Worm (Caenorhabditis elegans) whole organism, L4 larva: ENCODE measurements around the gene btbd-10.
"Not testable (repeated sequence)": the region's sequence is repeated elsewhere in the genome, so short reads cannot be mapped to it uniquely, and the experiment has no call there.

ENCODE experiments used
- F26F4.8 ChIP-seq: fragments of 200-800 bp; sonication (Bioruptor generic); conservative IDR thresholded peaks from 2 replicates; pipeline ENCODE4 v1.3.6; 2022; ENCODE audit warnings: missing genetic modification characterization, missing compliant biosample characterization
- F37D6.2 ChIP-seq: sonication (generic microtip); optimal IDR thresholded peaks from 2 replicates; lab custom pipeline; 2016; ENCODE audit warnings: mild to moderate bottlenecking, missing genetic modification characterization, missing compliant biosample characterization
- F44E2.7 ChIP-seq: fragments of 200-800 bp; sonication (Bioruptor generic); IDR thresholded peaks from 2 replicates; pipeline ENCODE4 v2.1.2; 2022; ENCODE audit warnings: missing genetic modification characterization, missing compliant biosample characterization
- F49E8.2 ChIP-seq: sonication (generic microtip); optimal IDR thresholded peaks from 2 replicates; lab custom pipeline; 2016; ENCODE audit warnings: missing compliant biosample characterization, mild to moderate bottlenecking, missing genetic modification characterization, borderline replicate concordance
- R02D3.7 ChIP-seq: fragments of 150-350 bp; sonication (generic microtip); optimal IDR thresholded peaks from 3 replicates; lab custom pipeline; 2014; ENCODE audit warnings: missing biosample characterization, missing genetic modification characterization
- T20F7.1 ChIP-seq: fragments of 200-800 bp; sonication (Bioruptor generic); optimal IDR thresholded peaks from 2 replicates; lab custom pipeline; 2018; ENCODE audit warnings: mild to moderate bottlenecking, missing genetic modification characterization, missing compliant biosample characterization
- Y105C5A.15 ChIP-seq: fragments of 200-800 bp; sonication (Bioruptor generic); IDR thresholded peaks from 2 replicates; pipeline ENCODE4 v1.3.6; 2022; ENCODE audit warnings: missing genetic modification characterization, missing compliant biosample characterization
- Y48G9A.11 ChIP-seq: fragments of 200-800 bp; sonication (Bioruptor generic); IDR thresholded peaks from 2 replicates; pipeline ENCODE4 v1.3.6; 2022; ENCODE audit warnings: missing genetic modification reagents, missing genetic modification characterization, missing compliant biosample characterization
- aha-1 ChIP-seq: fragments of 150-350 bp; peaks from one replicate; lab custom pipeline; 2014; ENCODE audit warnings: missing biosample characterization, missing genetic modification characterization
- aly-2 ChIP-seq: sonication (generic microtip); optimal IDR thresholded peaks from 2 replicates; lab custom pipeline; 2018; ENCODE audit warnings: missing biosample characterization, missing genetic modification characterization
- ama-1 ChIP-seq: fragments of 150-350 bp; optimal IDR thresholded peaks from 2 replicates; lab custom pipeline; 2014; ENCODE audit warnings: inconsistent platforms, mixed read lengths
- ceh-20 ChIP-seq: fragments of 200-800 bp; sonication (Bioruptor generic); IDR thresholded peaks from 2 replicates; pipeline ENCODE4 v1.3.6; 2022; ENCODE audit warnings: missing genetic modification reagents, missing genetic modification characterization, missing compliant biosample characterization
- ceh-44 ChIP-seq: fragments of 200-800 bp; sonication (Bioruptor generic); IDR thresholded peaks from 2 replicates; pipeline ENCODE4 v1.3.6; 2022; ENCODE audit warnings: missing genetic modification reagents, missing genetic modification characterization, missing compliant biosample characterization
- ceh-82 ChIP-seq: sonication (generic microtip); optimal IDR thresholded peaks from 2 replicates; lab custom pipeline; 2017; ENCODE audit warnings: missing biosample characterization, missing genetic modification characterization
- daf-16 ChIP-seq, 3 experiments: sonication (generic microtip); optimal IDR thresholded peaks; 2 replicates each; lab custom pipeline; 2016 to 2017; ENCODE audit warnings: missing genetic modification characterization in 3 of 3, missing genetic modification reagents in 3 of 3, mild to moderate bottlenecking in 2 of 3, missing compliant biosample characterization in 2 of 3, missing biosample characterization in 1 of 3, moderate library complexity in 1 of 3
- dmd-8 ChIP-seq: fragments of 200-800 bp; sonication (Bioruptor generic); IDR thresholded peaks from 2 replicates; pipeline ENCODE4 v1.3.6; 2022; ENCODE audit warnings: missing genetic modification characterization, missing compliant biosample characterization
- dpl-1 ChIP-seq: fragments of 150-350 bp; optimal IDR thresholded peaks from 2 replicates; lab custom pipeline; 2014; ENCODE audit warnings: missing biosample characterization, missing genetic modification reagents, missing genetic modification characterization
- egl-43 ChIP-seq: fragments of 200-800 bp; sonication (Bioruptor generic); IDR thresholded peaks from 2 replicates; pipeline ENCODE4 v1.3.6; 2022; ENCODE audit warnings: missing genetic modification reagents, missing genetic modification characterization, missing compliant biosample characterization
- hif-1 ChIP-seq, 2 experiments: sonication (generic microtip); optimal IDR thresholded peaks; 2 replicates each; lab custom pipeline; 2016 to 2017; ENCODE audit warnings: missing compliant biosample characterization in 2 of 2, missing genetic modification characterization in 2 of 2, missing genetic modification reagents in 2 of 2, missing genotype in 2 of 2, mild to moderate bottlenecking in 1 of 2
- hlh-11 ChIP-seq: fragments of 200-800 bp; sonication (Bioruptor generic); optimal IDR thresholded peaks from 2 replicates; lab custom pipeline; 2018; ENCODE audit warnings: mild to moderate bottlenecking, missing genetic modification characterization, missing compliant biosample characterization
- hlh-30 ChIP-seq: sonication (generic microtip); optimal IDR thresholded peaks from 2 replicates; lab custom pipeline; 2017; ENCODE audit warnings: antibody characterized with exemption, mild to moderate bottlenecking, missing genetic modification characterization, missing compliant biosample characterization; ENCODE audit not compliant: insufficient read depth
- jun-1 ChIP-seq: fragments of 150-350 bp; optimal IDR thresholded peaks from 2 replicates; lab custom pipeline; 2014; ENCODE audit warnings: missing biosample characterization, missing genetic modification reagents, missing genetic modification characterization
- lim-7 ChIP-seq: fragments of 200-800 bp; sonication (Bioruptor generic); IDR thresholded peaks from 2 replicates; pipeline ENCODE4 v1.3.6; 2022; ENCODE audit warnings: missing genetic modification characterization, missing compliant biosample characterization
- lin-38 ChIP-seq: fragments of 200-800 bp; sonication (Bioruptor generic); IDR thresholded peaks from 2 replicates; pipeline ENCODE4 v1.3.6; 2022; ENCODE audit warnings: missing genetic modification reagents, missing genetic modification characterization, missing compliant biosample characterization
- lin-39 ChIP-seq: fragments of 150-350 bp; optimal IDR thresholded peaks from 2 replicates; lab custom pipeline; 2014; ENCODE audit warnings: missing biosample characterization, missing genetic modification reagents, missing genetic modification characterization
- lsy-2 ChIP-seq, 2 experiments: fragments of 150-350 bp in 1 of 2; sonication (generic microtip) in 1 of 2; optimal IDR thresholded peaks; 2 replicates each; lab custom pipeline; 2014 to 2017; ENCODE audit warnings: missing biosample characterization in 2 of 2, missing genetic modification characterization in 2 of 2
- mdl-1 ChIP-seq, 2 experiments: fragments of 150-350 bp in 1 of 2; sonication (generic microtip) in 1 of 2; optimal IDR thresholded peaks; 2 replicates each; lab custom pipeline; 2014 to 2017; ENCODE audit warnings: missing biosample characterization in 2 of 2, missing genetic modification characterization in 2 of 2
- nhr-10 ChIP-seq: fragments of 150-350 bp; optimal IDR thresholded peaks from 2 replicates; lab custom pipeline; 2014; ENCODE audit warnings: missing biosample characterization, missing genetic modification characterization
- nhr-25 ChIP-seq: sonication (generic microtip); optimal IDR thresholded peaks from 2 replicates; lab custom pipeline; 2017; ENCODE audit warnings: missing genetic modification characterization, mild to moderate bottlenecking, missing compliant biosample characterization, antibody characterized with exemption, moderate library complexity, borderline replicate concordance; ENCODE audit not compliant: insufficient read depth
- nhr-28 ChIP-seq: fragments of 150-350 bp; optimal IDR thresholded peaks from 2 replicates; lab custom pipeline; 2014; ENCODE audit warnings: missing biosample characterization, missing genetic modification characterization
- nhr-41 ChIP-seq: fragments of 200-800 bp; sonication (Bioruptor generic); IDR thresholded peaks from 2 replicates; pipeline ENCODE4 v1.3.6; 2022; ENCODE audit warnings: missing genetic modification reagents, missing genetic modification characterization, missing compliant biosample characterization
- nhr-42 ChIP-seq: fragments of 200-800 bp; sonication (Bioruptor generic); IDR thresholded peaks from 2 replicates; pipeline ENCODE4 v1.3.6; 2022; ENCODE audit warnings: missing genetic modification characterization, missing compliant biosample characterization
- php-3 ChIP-seq: fragments of 200-800 bp; sonication (Bioruptor generic); IDR thresholded peaks from 2 replicates; pipeline ENCODE4 v1.3.6; 2022; ENCODE audit warnings: missing genetic modification reagents, missing genetic modification characterization, missing compliant biosample characterization
- pqm-1 ChIP-seq: sonication (generic microtip); optimal IDR thresholded peaks from 2 replicates; lab custom pipeline; 2017; ENCODE audit warnings: missing biosample characterization, missing genetic modification characterization
- saeg-2 ChIP-seq: fragments of 200-800 bp; sonication (Bioruptor generic); IDR thresholded peaks from 2 replicates; pipeline ENCODE4 v1.3.6; 2022; ENCODE audit warnings: missing genetic modification reagents, missing genetic modification characterization, missing compliant biosample characterization
- skn-1 ChIP-seq: fragments of 150-350 bp; optimal IDR thresholded peaks from 2 replicates; lab custom pipeline; 2014; ENCODE audit warnings: missing biosample characterization, missing genetic modification characterization
- unc-62 ChIP-seq, 3 experiments: fragments of 150-350 bp in 1 of 3; sonication (generic microtip); optimal IDR thresholded peaks in 2 of 3; peaks in 1 of 3; 1 replicate in 1 of 3; 2 replicates in 2 of 3; lab custom pipeline; 2014 to 2017; ENCODE audit warnings: missing biosample characterization in 3 of 3, missing genetic modification characterization in 3 of 3, missing genetic modification reagents in 3 of 3, missing genotype in 1 of 3
- zfp-2 ChIP-seq: sonication (generic microtip); optimal IDR thresholded peaks from 2 replicates; lab custom pipeline; 2016; ENCODE audit warnings: mild to moderate bottlenecking, missing genetic modification characterization, missing compliant biosample characterization

btbd-10 gene

DNA sequence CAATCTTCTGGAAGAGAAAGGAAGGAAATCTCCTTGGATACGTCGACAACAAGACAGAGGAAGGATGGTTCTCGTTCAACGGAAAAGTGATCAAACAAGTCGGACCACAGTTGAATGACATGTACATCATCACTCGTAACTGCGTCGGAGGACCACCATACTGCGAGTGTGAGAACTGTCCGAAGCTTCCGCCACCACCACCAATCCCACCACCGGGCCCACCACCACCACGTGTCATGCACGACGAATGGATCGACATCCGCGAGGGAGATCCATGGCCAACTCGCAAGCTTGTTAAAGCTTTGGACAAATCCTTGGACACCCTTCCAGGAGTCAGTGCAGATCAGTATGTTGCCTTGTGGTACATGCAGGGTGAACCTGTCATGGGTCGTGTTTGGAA lies 26.5 kb downstream of the btbd-10 start:
- no peak for TF ChIP-seq lim-7
- TF ChIP-seq saeg-2, result no peak
- TF ChIP-seq unc-62 (GFP tag; optimal IDR thresholded peaks at IDR 0.05 in 1 of 2; lab: Kevin White, UChicago), result peak in 1 of 2 experiments; percentile 91
- TF ChIP-seq unc-62 (tag; optimal IDR thresholded peaks at IDR 0.05; lab: Kevin White, UChicago), result no peak
- no peak for TF ChIP-seq Y105C5A.15 (GFP tag; lab: Robert Waterston, UW)
- no peak for TF ChIP-seq Y48G9A.11 (GFP tag; lab: Robert Waterston, UW)

DNA sequence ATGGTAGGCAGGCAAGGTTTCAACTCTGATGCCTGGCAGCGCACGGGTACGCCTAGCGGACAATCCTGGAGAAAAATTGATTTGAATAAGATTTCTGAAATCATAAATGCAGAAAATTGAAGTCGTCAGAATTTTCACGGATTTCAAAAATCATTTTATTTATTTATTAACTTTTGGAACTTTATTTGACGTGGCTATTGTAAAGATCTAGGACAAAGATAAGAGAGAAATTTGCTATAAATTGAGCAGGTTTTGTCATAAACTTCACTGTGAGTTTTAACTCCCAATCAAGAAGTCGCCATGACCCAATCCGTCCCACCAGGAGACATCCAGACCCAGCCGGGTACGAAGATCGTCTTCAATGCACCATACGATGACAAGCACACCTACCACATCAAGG lies 27.9 kb downstream of the btbd-10 start, which contains the start of gene msp-152:
Gene msp-152, plus strand, starts transcription at position 301 of the 400 bp plus-strand sequence.
- not testable (repeated sequence) for TF ChIP-seq R02D3.7 (tag; lab: Kevin White, UChicago); nhr-41; F49E8.2 (tag; lab: Kevin White, UChicago)

DNA sequence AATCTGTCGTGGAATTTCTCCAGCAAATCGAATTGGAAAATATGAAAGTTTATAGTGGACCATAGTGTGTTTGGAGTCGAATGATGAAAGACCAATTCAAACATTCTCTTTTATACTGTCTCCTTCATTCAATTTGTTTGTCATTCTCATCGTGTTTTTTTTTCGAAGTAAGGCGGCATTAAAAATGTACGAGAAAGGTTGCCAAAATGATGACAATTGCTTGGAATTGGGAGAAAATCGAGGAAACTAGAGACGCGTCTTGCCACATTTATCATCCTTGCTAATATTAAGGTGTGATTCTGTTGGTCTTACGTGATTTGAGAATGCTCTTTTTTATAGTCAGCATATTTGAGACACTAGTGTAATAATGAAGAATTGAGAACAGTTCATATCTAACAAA lies 30.1 kb downstream of the btbd-10 start, which contains the start of gene gst-30:
Gene gst-30, minus strand, starts transcription at position 101 of the 400 bp plus-strand sequence.
- TF ChIP-seq egl-43 (GFP tag; lab: Robert Waterston, UW) (no peak), F37D6.2 (no peak), mdl-1 (tag; optimal IDR thresholded peaks at IDR 0.05; lab: Kevin White, UChicago) (no peak), lin-39 (no peak), F26F4.8 (GFP tag; lab: Robert Waterston, UW) (no peak), ceh-44 (no peak), skn-1 (no peak), dmd-8 (GFP tag; lab: Robert Waterston, UW) (no peak)

DNA sequence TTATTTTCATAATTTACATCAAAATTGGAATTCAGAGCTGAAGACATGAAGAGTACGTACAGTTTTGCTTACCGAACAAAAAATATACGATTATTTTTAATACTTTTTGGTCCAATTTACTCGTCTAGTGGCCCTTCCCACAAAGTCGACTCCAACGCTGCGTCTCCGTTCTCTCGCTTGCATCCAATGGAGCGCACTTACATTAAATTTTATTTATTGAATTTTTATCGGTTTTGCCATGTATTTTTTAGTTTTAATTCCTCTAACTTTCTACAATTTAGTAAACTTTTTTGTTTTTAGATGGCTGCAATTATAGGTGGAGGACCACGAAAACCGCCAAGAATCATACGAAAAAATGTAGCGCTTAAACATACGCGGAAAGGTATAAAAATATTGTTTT lies 30.7 kb downstream of the btbd-10 start, which contains the start of gene ZK546.5:
Gene ZK546.5, plus strand, starts transcription at position 301 of the 400 bp plus-strand sequence.
- TF ChIP-seq aly-2 (tag; lab: Kevin White, UChicago), result no peak
- TF ChIP-seq aha-1, result peak; percentile 24
- TF ChIP-seq lin-38 (GFP tag; lab: Robert Waterston, UW), result peak; percentile 60

DNA sequence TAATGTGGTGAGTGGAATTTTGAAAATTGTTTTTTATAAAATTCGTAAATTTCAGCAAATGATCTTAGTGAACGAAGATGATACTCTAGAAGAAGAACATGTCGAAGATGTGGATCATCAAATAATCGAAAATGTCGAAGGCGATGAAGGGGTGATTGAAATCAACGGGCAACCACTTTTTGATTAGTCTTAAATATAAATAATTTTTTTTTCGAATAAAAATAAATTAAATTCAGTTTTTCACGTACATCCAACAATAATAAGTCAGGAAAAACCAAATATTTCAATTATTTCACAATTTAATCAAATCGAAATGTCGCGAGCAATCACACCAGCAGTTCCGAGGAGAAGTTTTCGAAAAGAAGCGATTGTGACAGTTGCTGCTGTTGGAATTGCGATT lies 32.9 kb downstream of the btbd-10 start, which contains the start of gene ZK546.4:
Gene ZK546.4, plus strand, starts transcription at position 301 of the 400 bp plus-strand sequence.
- TF ChIP-seq Y105C5A.15 (GFP tag; lab: Robert Waterston, UW), result no peak

DNA sequence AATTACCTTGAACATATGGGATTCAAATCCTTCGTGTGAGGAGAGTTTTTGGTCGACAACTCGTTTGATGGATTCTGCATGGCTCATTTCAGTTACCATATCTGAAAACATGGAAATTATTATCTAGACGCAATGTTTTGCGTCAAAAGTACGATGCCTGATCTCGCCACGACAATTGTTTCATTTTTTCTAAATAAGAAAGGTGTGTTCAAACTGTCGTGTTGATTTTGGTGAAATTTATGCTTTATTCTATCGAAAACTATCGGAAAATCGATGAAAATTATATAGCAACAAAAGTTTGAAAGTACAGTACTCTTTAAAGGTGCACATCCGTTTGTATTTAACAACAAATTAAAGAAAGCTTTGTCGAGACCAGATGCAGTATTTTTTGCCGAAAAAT lies 36.2 kb downstream of the btbd-10 start, which contains the start of gene cblc-1:
Gene cblc-1, minus strand, starts transcription at position 101 of the 400 bp plus-strand sequence.
- TF ChIP-seq jun-1 (tag; lab: Kevin White, UChicago) (no peak), nhr-42 (no peak), nhr-25 (no peak)

DNA sequence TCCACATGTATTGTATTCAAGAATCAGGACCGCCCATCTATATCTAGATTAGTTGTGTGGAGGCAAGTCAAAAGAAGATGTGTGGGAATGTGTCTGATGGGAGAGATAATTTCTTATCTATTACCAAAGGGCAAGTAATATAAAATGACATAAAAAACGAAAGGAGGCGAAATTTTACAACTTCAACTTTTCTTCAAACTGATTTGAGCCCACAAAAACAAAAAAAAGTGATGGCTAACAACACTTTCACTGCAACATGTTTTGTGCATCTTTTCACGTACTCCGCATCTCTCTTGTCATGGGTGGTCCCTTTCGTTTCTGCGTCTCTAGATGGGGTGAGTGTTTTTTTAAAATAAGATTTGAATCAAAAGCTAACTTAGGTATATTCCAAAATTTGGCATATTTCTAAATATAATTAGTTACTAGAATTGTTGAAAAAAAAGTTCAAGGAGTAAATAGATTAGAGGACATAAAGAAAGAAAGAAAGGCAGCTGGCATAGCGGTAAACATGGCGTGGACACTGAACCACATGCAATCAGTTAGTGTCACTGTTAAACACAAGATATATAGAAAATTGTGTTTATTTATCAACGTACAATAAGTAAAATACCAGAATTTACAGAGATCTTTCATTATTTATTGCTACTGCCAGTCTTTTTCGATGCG lies 36.9 kb downstream of the btbd-10 start, which contains the start of gene ZK546.19:
Gene ZK546.19, plus strand, starts transcription at position 186 of the 666 bp plus-strand sequence.
- TF ChIP-seq F26F4.8 (GFP tag; lab: Robert Waterston, UW), result no peak
- peak; percentile 1 for TF ChIP-seq hlh-30 (tag; lab: Kevin White, UChicago)
- TF ChIP-seq pqm-1 (tag; lab: Kevin White, UChicago), result peak; percentile 4
- TF ChIP-seq daf-16 (GFP tag; optimal IDR thresholded peaks at IDR 0.05; lab: Kevin White, UChicago), result peak in 1 of 2 experiments; percentile 39
- TF ChIP-seq daf-16 (tag; optimal IDR thresholded peaks at IDR 0.05; lab: Kevin White, UChicago), result peak; percentile 70
- TF ChIP-seq ceh-20, result 0 out of 2 replicates have a peak, but pooled peaks have one; percentile 39
- no peak for TF ChIP-seq Y48G9A.11 (GFP tag; lab: Robert Waterston, UW)
- TF ChIP-seq F44E2.7 (GFP tag; lab: Robert Waterston, UW), result no peak
- peak; percentile 5 for TF ChIP-seq hlh-11 (tag; lab: Kevin White, UChicago)
- peak; percentile 27 for TF ChIP-seq ama-1
- TF ChIP-seq nhr-10 (tag; lab: Kevin White, UChicago), result peak; percentile 5
- peak in 1 of 2 experiments; percentile 38 for TF ChIP-seq lsy-2 (tag; optimal IDR thresholded peaks at IDR 0.05; lab: Kevin White, UChicago)
- peak; percentile 68 for TF ChIP-seq php-3 (GFP tag; lab: Robert Waterston, UW)
- peak; percentile 41 to 99 for TF ChIP-seq hif-1 (tag; optimal IDR thresholded peaks at IDR 0.05; lab: Kevin White, UChicago)
- no peak for TF ChIP-seq ceh-82 (tag; lab: Kevin White, UChicago)
- peak; percentile 2 for TF ChIP-seq dpl-1
- peak; percentile 100 for TF ChIP-seq aha-1
- TF ChIP-seq zfp-2, result no peak
- peak; percentile 21 for TF ChIP-seq T20F7.1
- TF ChIP-seq nhr-28 (tag; lab: Kevin White, UChicago), result peak; percentile 41
